Fruit fly (Drosophila melanogaster): Measurements from ENCODE around the gene Sgs4.

Sgs4 gene

DNA sequence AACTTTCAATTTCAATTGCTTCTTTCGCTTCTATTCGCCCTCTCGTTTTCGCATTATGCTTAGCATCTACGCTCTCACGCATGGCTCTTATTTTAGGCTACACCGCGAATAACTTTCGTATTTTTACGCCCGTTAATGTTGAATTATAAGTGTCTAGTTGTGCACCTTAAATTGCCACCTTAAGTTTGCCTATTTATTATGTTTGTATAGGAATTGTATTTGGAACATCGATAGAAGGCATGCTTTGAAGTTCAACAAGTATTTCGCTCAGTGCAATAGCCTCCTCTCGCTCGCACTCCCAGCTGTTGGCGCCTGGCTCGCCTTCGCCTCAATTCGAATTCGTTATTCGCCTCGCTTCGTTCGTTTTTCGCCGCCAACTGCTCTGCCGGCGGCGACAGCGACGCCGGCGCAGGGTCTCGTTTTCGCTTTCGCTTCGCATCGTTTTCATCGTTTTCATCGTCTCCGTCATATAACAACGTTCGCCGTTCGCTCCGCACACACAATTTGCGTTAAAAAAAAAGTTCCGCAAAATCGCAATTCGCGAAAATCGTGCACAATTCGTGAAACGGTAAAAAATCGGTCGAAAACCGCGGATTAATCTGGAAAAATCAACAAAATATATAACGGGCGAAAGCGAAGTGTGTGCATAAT, 45.1 kb downstream of the Sgs4 start (continued):
- peak; percentile 94 for TF ChIP-seq gcm2 (GFP tag; optimal IDR thresholded peaks at IDR 0.05)
- TF ChIP-seq corto (GFP tag; optimal IDR thresholded peaks at IDR 0.05) = peak; percentile 71
- TF ChIP-seq ERR (GFP tag; optimal IDR thresholded peaks at IDR 0.05) = peak; percentile 97
- peak; percentile 99 for TF ChIP-seq Drgx (GFP tag; IDR thresholded peaks at IDR 0.05)
- peak; percentile 98 for TF ChIP-seq CG30403 (GFP tag; optimal IDR thresholded peaks at IDR 0.05)
- TF ChIP-seq danr (GFP tag; IDR thresholded peaks at IDR 0.05) = peak; percentile 95
- TF ChIP-seq mam (GFP tag; optimal IDR thresholded peaks at IDR 0.05) = peak; percentile 99
- peak; percentile 96 for TF ChIP-seq CG7372 (GFP tag; IDR thresholded peaks at IDR 0.05)
- peak; percentile 96 for TF ChIP-seq Hand (GFP tag; optimal IDR thresholded peaks at IDR 0.05)
- TF ChIP-seq C15 (GFP tag; IDR thresholded peaks at IDR 0.05) = peak; percentile 91
- peak; percentile 86 for TF ChIP-seq GATAe (GFP tag; conservative IDR thresholded peaks at IDR 0.05)
- TF ChIP-seq Dll (GFP tag; IDR thresholded peaks at IDR 0.05; ENCODE audit: partially characterized antibody) = no peak
- TF ChIP-seq dimm (GFP tag; IDR thresholded peaks at IDR 0.05) = peak; percentile 88
- TF ChIP-seq CG11247 (GFP tag; IDR thresholded peaks at IDR 0.05) = peak; percentile 97
- peak; percentile 85 for TF ChIP-seq CG8281 (tag; optimal IDR thresholded peaks at IDR 0.05)
- peak; percentile 100 for TF ChIP-seq sens (GFP tag)
- peak; percentile 96 for TF ChIP-seq CG30431 (GFP tag; optimal IDR thresholded peaks at IDR 0.05)
- TF ChIP-seq gce (GFP tag; IDR thresholded peaks at IDR 0.05) = peak; percentile 94
- TF ChIP-seq Myb (GFP tag; optimal IDR thresholded peaks at IDR 0.05) = peak; percentile 92
- peak; percentile 95 for TF ChIP-seq NFAT (GFP tag; IDR thresholded peaks at IDR 0.05)
- TF ChIP-seq HLHmδ (GFP tag; optimal IDR thresholded peaks at IDR 0.05) = no peak
- peak; percentile 98 for TF ChIP-seq vvl (GFP tag; IDR thresholded peaks at IDR 0.05)
- TF ChIP-seq CG8089 (GFP tag; optimal IDR thresholded peaks at IDR 0.05) = peak; percentile 98
- peak; percentile 98 for TF ChIP-seq caup (GFP tag; optimal IDR thresholded peaks at IDR 0.05; ENCODE audit: severe bottlenecking)
- TF ChIP-seq Mad (GFP tag; optimal IDR thresholded peaks at IDR 0.05) = peak; percentile 97
- peak; percentile 95 for TF ChIP-seq btn (GFP tag; optimal IDR thresholded peaks at IDR 0.05)
- TF ChIP-seq CG12104 (GFP tag; optimal IDR thresholded peaks at IDR 0.05) = peak; percentile 93
- no peak for TF ChIP-seq inv (GFP tag; IDR thresholded peaks at IDR 0.05; ENCODE audit: partially characterized antibody)
- peak; percentile 95 for TF ChIP-seq CG1233 (GFP tag; optimal IDR thresholded peaks at IDR 0.05)
- peak; percentile 98 for TF ChIP-seq vfl (GFP tag; optimal IDR thresholded peaks at IDR 0.05)
- peak; percentile 75 for TF ChIP-seq B-H2 (GFP tag; optimal IDR thresholded peaks at IDR 0.05)
- peak; percentile 54 for TF ChIP-seq CG30020 (tag; optimal IDR thresholded peaks at IDR 0.05)
- TF ChIP-seq pfk (GFP tag; optimal IDR thresholded peaks at IDR 0.05) = no peak
- no peak for TF ChIP-seq vnd (GFP tag; IDR thresholded peaks at IDR 0.05; ENCODE audit: partially characterized antibody)
- peak; percentile 97 for TF ChIP-seq ttk (GFP tag; IDR thresholded peaks at IDR 0.05)
- peak; percentile 78 for TF ChIP-seq Spps (tag; optimal IDR thresholded peaks at IDR 0.05)
- TF ChIP-seq CG11093 (GFP tag; IDR thresholded peaks at IDR 0.05) = peak; percentile 95

- peak; percentile 55 for TF ChIP-seq CG17385 (GFP tag; optimal IDR thresholded peaks at IDR 0.05)
- no peak for TF ChIP-seq tx (GFP tag; optimal IDR thresholded peaks at IDR 0.05)
- TF ChIP-seq CG15269 (tag; optimal IDR thresholded peaks at IDR 0.05) = no peak
- peak; percentile 55 to 73 for TF ChIP-seq Trl (optimal IDR thresholded peaks at IDR 0.05)
- TF ChIP-seq Trl (GFP tag; optimal IDR thresholded peaks at IDR 0.05) = no peak
- TF ChIP-seq CG42726 (GFP tag; IDR thresholded peaks at IDR 0.05; ENCODE audit: partially characterized antibody) = no peak
Observed at dm6 chrX:3295467-3295853, 45.6 kb downstream of the Sgs4 start.

Data from whole organism, embryonic.